Fruit fly (Drosophila melanogaster) whole organism, embryonic: ENCODE data around the gene CG14125.
A peak's percentile ranks its signal among the peaks of the same experiment; 100 is the strongest.

Experiments
- B-H2 ChIP-seq: fragments of 200-800 bp; sonication (Bioruptor generic); optimal IDR thresholded peaks from 2 replicates; lab custom pipeline; 2018; ENCODE audit warnings: missing biosample characterization, mild to moderate bottlenecking, missing genetic modification characterization
- BEAF-32 ChIP-seq: fragments of 200-800 bp; sonication (Bioruptor generic); optimal IDR thresholded peaks from 3 replicates; lab custom pipeline; 2017; ENCODE audit warnings: missing biosample characterization, missing genetic modification characterization, mild to moderate bottlenecking, moderate library complexity, missing genetic modification reagents
- Bdp1 ChIP-seq: fragments of 200-800 bp; sonication (Bioruptor generic); optimal IDR thresholded peaks from 3 replicates; lab custom pipeline; 2016; ENCODE audit warnings: missing biosample characterization, missing genetic modification characterization
- Bteb2 ChIP-seq: fragments of 200-800 bp; sonication (Bioruptor generic); optimal IDR thresholded peaks from 2 replicates; lab custom pipeline; 2016; ENCODE audit warnings: missing biosample characterization, missing genetic modification characterization
- CG11085 ChIP-seq: fragments of 200-800 bp; sonication (Bioruptor generic); IDR thresholded peaks from 2 replicates; pipeline ENCODE4 v1.3.6; 2022; ENCODE audit warnings: missing biosample characterization, missing genetic modification characterization
- CG11247 ChIP-seq: fragments of 200-800 bp; sonication (Bioruptor generic); IDR thresholded peaks from 2 replicates; pipeline ENCODE4 v1.3.6; 2022; ENCODE audit warnings: missing biosample characterization, missing genetic modification characterization
- CG11695 ChIP-seq: fragments of 200-800 bp; sonication (Bioruptor generic); IDR thresholded peaks from 3 replicates; pipeline ENCODE4 v1.3.6; 2022; ENCODE audit warnings: missing biosample characterization, missing genetic modification characterization
- CG12155 ChIP-seq: fragments of 200-800 bp; sonication (Bioruptor generic); optimal IDR thresholded peaks from 3 replicates; lab custom pipeline; 2016; ENCODE audit warnings: missing biosample characterization, missing genetic modification characterization
- CG12744 ChIP-seq: fragments of 200-800 bp; sonication (Bioruptor generic); optimal IDR thresholded peaks from 2 replicates; lab custom pipeline; 2016; ENCODE audit warnings: missing biosample characterization, missing genetic modification characterization
- CG12769 ChIP-seq: fragments of 200-800 bp; sonication (Bioruptor generic); optimal IDR thresholded peaks from 2 replicates; lab custom pipeline; 2019; ENCODE audit warnings: missing biosample characterization, mild to moderate bottlenecking, missing genetic modification characterization, moderate library complexity
- CG14014 ChIP-seq: fragments of 200-800 bp; sonication (Bioruptor generic); IDR thresholded peaks from 2 replicates; pipeline ENCODE4 v1.3.6; 2022; ENCODE audit warnings: missing biosample characterization, missing genetic modification characterization
- CG14860 ChIP-seq: fragments of 200-800 bp; sonication (Bioruptor generic); IDR thresholded peaks from 3 replicates; pipeline ENCODE4 v1.3.6; 2022; ENCODE audit warnings: missing biosample characterization, missing genetic modification characterization; ENCODE audit not compliant: partially characterized antibody
- CG15601 ChIP-seq: fragments of 200-800 bp; sonication (Bioruptor generic); optimal IDR thresholded peaks from 3 replicates; lab custom pipeline; 2019; ENCODE audit warnings: missing biosample characterization, mild to moderate bottlenecking, missing genetic modification characterization, moderate library complexity
- CG1603 ChIP-seq: fragments of 200-800 bp; sonication (Bioruptor generic); optimal IDR thresholded peaks from 2 replicates; lab custom pipeline; 2019; ENCODE audit warnings: missing biosample characterization, mild to moderate bottlenecking, missing genetic modification characterization, moderate library complexity
- CG31224 ChIP-seq: fragments of 200-800 bp; sonication (Bioruptor generic); IDR thresholded peaks from 2 replicates; pipeline ENCODE4 v1.3.6; 2022; ENCODE audit warnings: missing biosample characterization, missing genetic modification characterization
- CG31365 ChIP-seq: fragments of 200-800 bp; sonication (Bioruptor generic); optimal IDR thresholded peaks from 2 replicates; lab custom pipeline; 2018; ENCODE audit warnings: missing biosample characterization, mild to moderate bottlenecking, missing genetic modification characterization
- CG4404 ChIP-seq: fragments of 200-800 bp; sonication (Bioruptor generic); IDR thresholded peaks from 2 replicates; pipeline ENCODE4 v1.3.6; 2022; ENCODE audit warnings: missing biosample characterization, missing genetic modification characterization
- CG6791 ChIP-seq: fragments of 200-800 bp; sonication (Bioruptor generic); IDR thresholded peaks from 3 replicates; pipeline ENCODE4 v1.3.6; 2022; ENCODE audit warnings: missing biosample characterization, missing genetic modification characterization; ENCODE audit not compliant: partially characterized antibody
- CG7372 ChIP-seq: fragments of 200-800 bp; sonication (Bioruptor generic); IDR thresholded peaks from 2 replicates; pipeline ENCODE4 v1.3.6; 2022; ENCODE audit warnings: missing biosample characterization, missing genetic modification characterization
- CG7786 ChIP-seq: fragments of 200-800 bp; sonication (Bioruptor generic); optimal IDR thresholded peaks from 2 replicates; lab custom pipeline; 2016; ENCODE audit warnings: missing biosample characterization, missing genetic modification characterization
- CG9876 ChIP-seq: fragments of 200-800 bp; sonication (Bioruptor generic); optimal IDR thresholded peaks from 2 replicates; lab custom pipeline; 2016; ENCODE audit warnings: missing biosample characterization, missing genetic modification characterization
- D19A ChIP-seq: fragments of 200-800 bp; optimal IDR thresholded peaks from 3 replicates; lab custom pipeline; 2019; ENCODE audit warnings: missing biosample characterization, mild to moderate bottlenecking, missing genetic modification characterization, moderate library complexity
- D19B ChIP-seq: fragments of 200-800 bp; sonication (Bioruptor generic); optimal IDR thresholded peaks from 2 replicates; lab custom pipeline; 2017; ENCODE audit warnings: missing biosample characterization, mild to moderate bottlenecking, missing genetic modification characterization
- Dip3 ChIP-seq: fragments of 200-800 bp; sonication (Bioruptor generic); optimal IDR thresholded peaks from 3 replicates; lab custom pipeline; 2016; ENCODE audit warnings: missing biosample characterization, missing genetic modification characterization
- ERR ChIP-seq: fragments of 200-800 bp; sonication (Bioruptor generic); optimal IDR thresholded peaks from 2 replicates; lab custom pipeline; 2016; ENCODE audit warnings: missing biosample characterization, missing genetic modification characterization
- H15 ChIP-seq: fragments of 200-800 bp; sonication (Bioruptor generic); IDR thresholded peaks from 3 replicates; pipeline ENCODE4 v1.3.6; 2022; ENCODE audit warnings: missing biosample characterization, missing genetic modification characterization
- Hmx ChIP-seq: fragments of 200-800 bp; sonication (Bioruptor generic); optimal IDR thresholded peaks from 2 replicates; lab custom pipeline; 2016; ENCODE audit warnings: missing biosample characterization, missing genetic modification characterization
- Hr78 ChIP-seq, 2 experiments: fragments of 200-800 bp in 1 of 2; fragments of >200 bp in 1 of 2; sonication (Bioruptor generic) in 1 of 2; optimal IDR thresholded peaks; 2 replicates each; lab custom pipeline; 2017 to 2019; ENCODE audit warnings: missing biosample characterization in 2 of 2, missing genetic modification characterization in 2 of 2, mild to moderate bottlenecking in 1 of 2, moderate library complexity in 1 of 2
- MBD-R2 ChIP-seq: fragments of 200-800 bp; sonication (Bioruptor generic); IDR thresholded peaks from 2 replicates; pipeline ENCODE4 v1.3.6; 2022; ENCODE audit warnings: missing biosample characterization, missing genetic modification characterization
- Mes4 ChIP-seq: fragments of 200-800 bp; sonication (Bioruptor generic); optimal IDR thresholded peaks from 2 replicates; lab custom pipeline; 2016; ENCODE audit warnings: missing biosample characterization, missing genetic modification characterization
- NC2β ChIP-seq: fragments of 200-800 bp; sonication (Bioruptor generic); optimal IDR thresholded peaks from 2 replicates; lab custom pipeline; 2016; ENCODE audit warnings: missing biosample characterization, missing genetic modification characterization
- Nf-YA ChIP-seq: fragments of 200-800 bp; sonication (Bioruptor generic); IDR thresholded peaks from 2 replicates; pipeline ENCODE4 v1.3.6; 2022; ENCODE audit warnings: missing biosample characterization, missing genetic modification characterization
- Oli ChIP-seq: fragments of 200-800 bp; sonication (Bioruptor generic); optimal IDR thresholded peaks from 2 replicates; lab custom pipeline; 2018; ENCODE audit warnings: missing biosample characterization, mild to moderate bottlenecking, missing genetic modification characterization, moderate library complexity
- Sin3A ChIP-seq: fragments of >200 bp; optimal IDR thresholded peaks from 2 replicates; lab custom pipeline; 2018
- cg ChIP-seq: fragments of 200-800 bp; sonication (Bioruptor generic); optimal IDR thresholded peaks from 3 replicates; lab custom pipeline; 2019; ENCODE audit warnings: missing biosample characterization, mild to moderate bottlenecking, missing genetic modification characterization, moderate library complexity
- ftz-f1 ChIP-seq: fragments of 200-800 bp; sonication (Bioruptor generic); optimal IDR thresholded peaks from 2 replicates; lab custom pipeline; 2016; ENCODE audit warnings: missing biosample characterization, missing genetic modification characterization
- gfzf ChIP-seq: fragments of 200-800 bp; sonication (Bioruptor generic); optimal IDR thresholded peaks from 2 replicates; lab custom pipeline; 2016; ENCODE audit warnings: missing biosample characterization, mild to moderate bottlenecking, missing genetic modification characterization, moderate library complexity
- gsb-n ChIP-seq: fragments of 200-800 bp; sonication (Bioruptor generic); optimal IDR thresholded peaks from 3 replicates; lab custom pipeline; 2018; ENCODE audit warnings: missing biosample characterization, mild to moderate bottlenecking, missing genetic modification characterization
- odd ChIP-seq: fragments of 200-800 bp; sonication (Bioruptor generic); optimal IDR thresholded peaks from 2 replicates; lab custom pipeline; 2017; ENCODE audit warnings: missing biosample characterization, mild to moderate bottlenecking, missing genetic modification characterization
- repo ChIP-seq: fragments of 200-800 bp; sonication (Bioruptor generic); optimal IDR thresholded peaks from 2 replicates; lab custom pipeline; 2016; ENCODE audit warnings: missing biosample characterization, missing genetic modification characterization
- stc ChIP-seq: fragments of 200-800 bp; sonication (Bioruptor generic); IDR thresholded peaks from 2 replicates; pipeline ENCODE4 v1.3.6; 2022; ENCODE audit warnings: missing biosample characterization, missing genetic modification characterization
- tna ChIP-seq: fragments of 200-800 bp; sonication (Bioruptor generic); IDR thresholded peaks from 2 replicates; pipeline ENCODE4 v1.3.6; 2022; ENCODE audit warnings: missing biosample characterization, missing genetic modification characterization; ENCODE audit not compliant: partially characterized antibody
- trem ChIP-seq: fragments of 200-800 bp; optimal IDR thresholded peaks from 3 replicates; lab custom pipeline; 2019; ENCODE audit warnings: missing biosample characterization, mild to moderate bottlenecking, missing genetic modification characterization, moderate library complexity
- vfl ChIP-seq: fragments of 200-800 bp; sonication (Bioruptor generic); optimal IDR thresholded peaks from 2 replicates; lab custom pipeline; 2016; ENCODE audit warnings: missing biosample characterization, missing genetic modification characterization
- wek ChIP-seq: fragments of 200-800 bp; sonication (Bioruptor generic); optimal IDR thresholded peaks from 3 replicates; lab custom pipeline; 2018; ENCODE audit warnings: missing biosample characterization, mild to moderate bottlenecking, missing genetic modification characterization, moderate library complexity
- zfh1 ChIP-seq: fragments of 200-800 bp; sonication (Bioruptor generic); IDR thresholded peaks from 3 replicates; pipeline ENCODE4 v1.3.6; 2022; ENCODE audit warnings: missing biosample characterization, missing genetic modification characterization

The CG14125 gene

dm6 chr3L:11997959-11998358 lies 23.3 kb downstream of the CG14125 start, which contains the start of gene Grip163 (continued):
- peak; percentile 70 for TF ChIP-seq gfzf (GFP tag; lab: Kevin White, UChicago)
- no peak for TF ChIP-seq CG1603 (tag; lab: Kevin White, UChicago)
- TF ChIP-seq trem (tag; lab: Kevin White, UChicago) = peak; percentile 35
- TF ChIP-seq MBD-R2 (GFP tag; lab: Robert Waterston, UW) = peak; percentile 51; the same call in 1 of the 2 replicates
- no peak for TF ChIP-seq CG6791
- peak; percentile 6 for TF ChIP-seq BEAF-32

- TF ChIP-seq D19B (GFP tag; lab: Kevin White, UChicago) (peak; percentile 19), D19A (tag; lab: Kevin White, UChicago) (no peak), Bdp1 (GFP tag; lab: Kevin White, UChicago) (peak; percentile 80), CG14860 (GFP tag; lab: Robert Waterston, UW) (peak; percentile 83; the same call in 2 of the 3 replicates), gsb-n (tag; lab: Kevin White, UChicago) (peak; percentile 1), CG11247 (GFP tag; lab: Robert Waterston, UW) (peak; percentile 65; the same call in 1 of the 2 replicates), H15 (GFP tag; lab: Robert Waterston, UW) (peak; percentile 66; the same call in 2 of the 3 replicates), CG9876 (GFP tag; lab: Kevin White, UChicago) (peak; percentile 79), Dip3 (peak; percentile 83), CG7372 (peak; percentile 78), zfh1 (GFP tag; lab: Robert Waterston, UW) (peak; percentile 73; the same call in 2 of the 3 replicates), Hr78 (GFP tag; optimal IDR thresholded peaks at IDR 0.05; lab: Kevin White, UChicago) (no peak), CG12155 (GFP tag; lab: Kevin White, UChicago) (peak; percentile 81), B-H2 (GFP tag; lab: Kevin White, UChicago) (peak; percentile 55), CG6791 (peak; percentile 71), ERR (GFP tag; lab: Kevin White, UChicago) (peak; percentile 59), Nf-YA (GFP tag; lab: Robert Waterston, UW) (no peak; the same call in 1 of the 2 replicates), odd (peak; percentile 28), vfl (GFP tag; lab: Kevin White, UChicago) (peak; percentile 74), NC2β (GFP tag; lab: Kevin White, UChicago) (peak; percentile 82), Bteb2 (GFP tag; lab: Kevin White, UChicago) (peak; percentile 83), wek (GFP tag; lab: Kevin White, UChicago) (no peak), repo (GFP tag; lab: Kevin White, UChicago) (peak; percentile 67), Hmx (GFP tag; lab: Kevin White, UChicago) (peak; percentile 47), Mes4 (GFP tag; lab: Kevin White, UChicago) (peak; percentile 70), CG31224 (peak; percentile 46; the same call in 1 of the 2 replicates), CG31365 (tag; lab: Kevin White, UChicago) (peak; percentile 9), CG11695 (GFP tag; lab: Robert Waterston, UW) (0 out of 3 replicates have a peak, but pooled peaks have one; percentile 42), CG11085 (GFP tag; lab: Robert Waterston, UW) (peak; percentile 56; the same call in 1 of the 2 replicates), stc (GFP tag; lab: Robert Waterston, UW) (no peak), tna (GFP tag; lab: Robert Waterston, UW) (peak; percentile 34; the same call in 1 of the 2 replicates), CG12769 (tag; lab: Kevin White, UChicago) (no peak), CG14014 (GFP tag; lab: Robert Waterston, UW) (peak; percentile 63; the same call in 1 of the 2 replicates), CG7786 (peak; percentile 87), cg (GFP tag; lab: Kevin White, UChicago) (peak; percentile 88), ftz-f1 (GFP tag; lab: Kevin White, UChicago) (peak; percentile 55), CG4404 (GFP tag; lab: Robert Waterston, UW) (peak; percentile 42; the same call in 1 of the 2 replicates), CG15601 (tag; lab: Kevin White, UChicago) (peak; percentile 73), CG12744 (peak; percentile 68), Sin3A (lab: Kevin White, UChicago) (peak; percentile 99), Oli (tag; lab: Kevin White, UChicago) (peak; percentile 44)
These were observed 27.9 kb downstream of the CG14125 start, which contains the start of the genes Pop2 and CG6928 for dm6 chr3L:12002321-12003248. Gene Pop2 (minus strand): TSS chr3L:12002915. Gene CG6928 (plus strand): TSS chr3L:12003155.
